Worm (Caenorhabditis elegans): ENCODE measurements around the gene Y42G9A.1.

DNA sequence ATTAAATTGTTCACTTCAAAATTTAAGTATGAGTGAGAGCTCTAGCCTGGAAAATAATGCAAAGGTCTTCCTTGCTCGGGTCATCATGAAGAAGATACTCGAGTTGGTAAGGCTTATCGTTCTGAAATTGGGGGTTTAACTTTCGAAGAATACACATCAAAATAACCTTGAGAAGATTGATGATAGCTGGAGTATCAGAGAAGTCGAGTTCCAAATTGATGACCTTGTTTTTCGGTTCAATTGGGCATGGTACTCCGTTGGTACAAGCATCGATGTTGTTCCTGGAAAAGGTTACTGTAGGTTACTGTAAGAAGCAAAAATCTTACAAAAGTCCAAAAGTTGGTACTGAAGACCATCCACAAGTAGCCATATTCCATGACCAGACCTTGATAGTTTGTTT, 26.4 kb downstream of the Y42G9A.1 start:
- no peak for TF ChIP-seq egl-27 (tag; optimal IDR thresholded peaks at IDR 0.05)
- TF ChIP-seq nhr-76 (tag; optimal IDR thresholded peaks at IDR 0.05), result no peak

All from whole organism, L4 larva.